Fruit fly (Drosophila melanogaster) whole organism, wandering third instar larva: ENCODE measurements around the gene Sbp2.

Experiments used
- Abd-B ChIP-seq: fragments of >200 bp; optimal IDR thresholded peaks from 2 replicates; lab custom pipeline; 2017; ENCODE audit warnings: missing biosample characterization, missing genetic modification characterization
- CG32264 ChIP-seq: fragments of 200-800 bp; sonication (Bioruptor generic); optimal IDR thresholded peaks from 2 replicates; lab custom pipeline; 2016; ENCODE audit warnings: missing biosample characterization, missing genetic modification characterization
- CG9705 ChIP-seq: fragments of 200-800 bp; sonication (Bioruptor generic); optimal IDR thresholded peaks from 2 replicates; lab custom pipeline; 2018; ENCODE audit warnings: missing biosample characterization, mild to moderate bottlenecking, missing genetic modification characterization
- CrebA ChIP-seq: fragments of 200-800 bp; sonication (Bioruptor generic); optimal IDR thresholded peaks from 2 replicates; lab custom pipeline; 2016; ENCODE audit warnings: missing biosample characterization, mild to moderate bottlenecking, missing genetic modification characterization, borderline replicate concordance
- Dfd ChIP-seq: fragments of >200 bp; optimal IDR thresholded peaks from 2 replicates; lab custom pipeline; 2017; ENCODE audit warnings: missing biosample characterization, missing genetic modification characterization
- Dif ChIP-seq: fragments of 200-275, 200-300 bp; sonication (Bioruptor generic); optimal IDR thresholded peaks from 2 replicates; lab custom pipeline; 2018; ENCODE audit warnings: missing biosample characterization, missing genetic modification characterization; ENCODE audit not compliant: partially characterized antibody
- GATAd ChIP-seq: sonication (Bioruptor generic); optimal IDR thresholded peaks from 2 replicates; lab custom pipeline; 2016; ENCODE audit warnings: missing biosample characterization, missing genetic modification characterization
- HLH106 ChIP-seq: fragments of 200-800 bp; optimal IDR thresholded peaks from 3 replicates; lab custom pipeline; 2019; ENCODE audit warnings: missing biosample characterization, mild to moderate bottlenecking, missing genetic modification characterization, moderate library complexity
- Hnf4 ChIP-seq: fragments of 200-800 bp; sonication (Bioruptor generic); optimal IDR thresholded peaks from 2 replicates; lab custom pipeline; 2016; ENCODE audit warnings: missing biosample characterization, mild to moderate bottlenecking, missing genetic modification characterization
- Hr78 ChIP-seq: fragments of >200 bp; optimal IDR thresholded peaks from 2 replicates; lab custom pipeline; 2017; ENCODE audit warnings: missing biosample characterization, missing genetic modification characterization
- Hr83 ChIP-seq: fragments of 200-300 bp; sonication (Bioruptor generic); optimal IDR thresholded peaks from 2 replicates; lab custom pipeline; 2016; ENCODE audit warnings: missing biosample characterization, mild to moderate bottlenecking, missing genetic modification characterization, moderate library complexity; ENCODE audit not compliant: poor library complexity, severe bottlenecking
- Jra ChIP-seq: sonication (Bioruptor generic); optimal IDR thresholded peaks from 2 replicates; lab custom pipeline; 2016; ENCODE audit warnings: missing biosample characterization, missing genetic modification characterization
- Mio ChIP-seq: sonication (Bioruptor generic); optimal IDR thresholded peaks from 2 replicates; lab custom pipeline; 2016; ENCODE audit warnings: missing biosample characterization, missing genetic modification characterization
- Myc ChIP-seq: fragments of >200 bp; optimal IDR thresholded peaks from 2 replicates; lab custom pipeline; 2017
- OdsH ChIP-seq: fragments of 200-800 bp; sonication (Bioruptor generic); optimal IDR thresholded peaks from 2 replicates; lab custom pipeline; 2016; ENCODE audit warnings: missing biosample characterization, mild to moderate bottlenecking, missing genetic modification characterization
- Rel ChIP-seq, 2 experiments: fragments of 200-800 bp; sonication (Bioruptor generic) in 1 of 2; optimal IDR thresholded peaks; 2 replicates in 1 of 2; 3 replicates in 1 of 2; lab custom pipeline; 2016 to 2019; ENCODE audit warnings: mild to moderate bottlenecking in 2 of 2, missing biosample characterization in 2 of 2, missing genetic modification characterization in 2 of 2, moderate library complexity in 1 of 2
- Sp1 ChIP-seq: fragments of 200-800 bp; sonication (Bioruptor generic); optimal IDR thresholded peaks from 3 replicates; lab custom pipeline; 2019; ENCODE audit warnings: missing biosample characterization, mild to moderate bottlenecking, missing genetic modification characterization, moderate library complexity
- brk ChIP-seq: fragments of 200-800 bp; sonication (Bioruptor generic); optimal IDR thresholded peaks from 2 replicates; lab custom pipeline; 2016; ENCODE audit warnings: missing biosample characterization, mild to moderate bottlenecking, missing genetic modification characterization
- dmrt93B ChIP-seq: fragments of 200-800 bp; sonication (Bioruptor generic); optimal IDR thresholded peaks from 2 replicates; lab custom pipeline; 2018; ENCODE audit warnings: missing biosample characterization, mild to moderate bottlenecking, missing genetic modification characterization
- dsf ChIP-seq: sonication (Bioruptor generic); optimal IDR thresholded peaks from 2 replicates; lab custom pipeline; 2016; ENCODE audit warnings: missing biosample characterization, missing genetic modification characterization, borderline replicate concordance
- ey ChIP-seq: fragments of 200-800 bp; sonication (Bioruptor generic); optimal IDR thresholded peaks from 2 replicates; lab custom pipeline; 2016; ENCODE audit warnings: missing biosample characterization, missing genetic modification characterization
- foxo ChIP-seq, 2 experiments: fragments of 200-800 bp; sonication (Bioruptor generic); optimal IDR thresholded peaks; 2 replicates in 1 of 2; 3 replicates in 1 of 2; lab custom pipeline; 2016 to 2017; ENCODE audit warnings: missing biosample characterization in 2 of 2, missing genetic modification characterization in 2 of 2
- fru ChIP-seq: fragments of 200-800 bp; sonication (Bioruptor generic); optimal IDR thresholded peaks from 3 replicates; lab custom pipeline; 2016; ENCODE audit warnings: missing biosample characterization, mild to moderate bottlenecking, missing genetic modification characterization
- h ChIP-seq: fragments of 200-800 bp; sonication (Bioruptor generic); optimal IDR thresholded peaks from 3 replicates; lab custom pipeline; 2016; ENCODE audit warnings: missing biosample characterization, mild to moderate bottlenecking, missing genetic modification characterization
- jim ChIP-seq: fragments of 175-275, 200-325 bp; sonication (Bioruptor generic); optimal IDR thresholded peaks from 2 replicates; lab custom pipeline; 2016; ENCODE audit warnings: missing biosample characterization, mild to moderate bottlenecking, missing genetic modification characterization
- lola ChIP-seq: fragments of >200 bp; optimal IDR thresholded peaks from 2 replicates; lab custom pipeline; 2017; ENCODE audit warnings: missing biosample characterization, missing genetic modification characterization
- pan ChIP-seq: fragments of >200 bp; optimal IDR thresholded peaks from 2 replicates; lab custom pipeline; 2017
- psq ChIP-seq: fragments of 200-800 bp; sonication (Bioruptor generic); optimal IDR thresholded peaks from 3 replicates; lab custom pipeline; 2017; ENCODE audit warnings: missing biosample characterization, mild to moderate bottlenecking, missing genetic modification characterization, moderate library complexity
- rgr ChIP-seq: fragments of 200-800 bp; sonication (Bioruptor generic); optimal IDR thresholded peaks from 3 replicates; lab custom pipeline; 2016; ENCODE audit warnings: missing biosample characterization, mild to moderate bottlenecking, missing genetic modification characterization
- sage ChIP-seq: fragments of 200-800 bp; sonication (Bioruptor generic); optimal IDR thresholded peaks from 2 replicates; lab custom pipeline; 2016; ENCODE audit warnings: missing biosample characterization, mild to moderate bottlenecking, missing genetic modification characterization
- tai ChIP-seq: sonication (Bioruptor generic); optimal IDR thresholded peaks from 2 replicates; lab custom pipeline; 2016; ENCODE audit warnings: missing biosample characterization, missing genetic modification characterization
- usp ChIP-seq: fragments of >200 bp; optimal IDR thresholded peaks from 2 replicates; lab custom pipeline; 2017; ENCODE audit warnings: missing biosample characterization, missing genetic modification characterization
- woc ChIP-seq: sonication (Bioruptor generic); optimal IDR thresholded peaks from 2 replicates; lab custom pipeline; 2016; ENCODE audit warnings: missing biosample characterization, mild to moderate bottlenecking, missing genetic modification characterization

Gene Sbp2

DNA sequence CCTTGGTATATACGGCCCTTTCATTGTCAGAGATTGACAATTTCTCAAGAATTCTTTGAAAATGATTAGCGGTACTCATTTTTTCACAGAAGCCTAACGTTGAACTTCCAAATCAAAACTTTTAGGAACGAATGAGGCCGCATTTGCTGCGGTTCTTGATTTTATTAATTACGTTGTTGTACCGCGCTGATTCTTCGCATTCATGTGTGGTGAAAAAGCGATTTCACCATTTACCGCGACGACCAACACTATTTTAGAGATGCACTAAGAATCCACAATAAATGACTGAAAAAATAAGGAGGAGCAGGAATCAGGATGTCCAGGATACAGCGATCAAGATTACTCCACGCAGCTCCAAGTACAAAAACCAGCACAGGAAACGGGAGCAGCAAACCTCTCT lies at the start of gene Sbp2, which contains the start of gene CG7194:
Gene Sbp2 (plus strand): TSS at position 246 of the 400 bp plus-strand sequence.
Gene CG7194 (minus strand): TSS at position 148 of the 400 bp plus-strand sequence.
- TF ChIP-seq Hr83 (GFP tag; lab: Kevin White, UChicago) (no peak), rgr (peak; percentile 12), Hr78 (GFP tag; lab: Kevin White, UChicago) (no peak), CrebA (GFP tag; lab: Kevin White, UChicago) (no peak), Dif (GFP tag; lab: Kevin White, UChicago) (no peak), psq (GFP tag; lab: Kevin White, UChicago) (peak; percentile 7), h (no peak), Myc (lab: Kevin White, UChicago) (peak; percentile 27)

DNA sequence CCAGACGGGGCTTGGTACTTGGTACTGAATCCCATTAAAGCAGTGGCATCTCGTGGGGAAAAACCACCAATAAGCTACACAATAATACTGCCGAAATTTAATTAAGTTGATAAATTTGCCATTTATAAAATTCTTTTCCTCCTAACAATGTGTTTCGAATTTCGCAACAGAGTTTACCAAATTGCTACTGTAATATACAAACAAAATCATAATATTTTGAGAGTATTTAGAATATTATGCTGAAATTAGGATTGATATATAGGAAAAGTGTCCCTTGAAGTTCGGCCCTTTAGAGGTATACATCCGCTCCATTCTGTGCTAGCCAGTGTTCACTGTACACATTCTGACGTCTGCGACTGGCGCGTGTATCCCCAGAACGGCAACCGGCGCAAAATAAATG lies 19.3 kb upstream of the Sbp2 start:
- peak; percentile 30 for TF ChIP-seq fru (GFP tag; lab: Kevin White, UChicago)
- peak; percentile 20 for TF ChIP-seq OdsH (GFP tag; lab: Kevin White, UChicago)
- peak; percentile 35 for TF ChIP-seq rgr
- peak; percentile 29 for TF ChIP-seq Sp1 (GFP tag; lab: Kevin White, UChicago)
- TF ChIP-seq Abd-B (GFP tag; lab: Kevin White, UChicago), result no peak
- TF ChIP-seq HLH106, result peak; percentile 54
- peak in 1 of 2 experiments; percentile 49 for TF ChIP-seq foxo (GFP tag; optimal IDR thresholded peaks at IDR 0.05; lab: Kevin White, UChicago)
- TF ChIP-seq woc, result peak; percentile 12
- peak; percentile 35 for TF ChIP-seq dmrt93B (GFP tag; lab: Kevin White, UChicago)
- no peak for TF ChIP-seq Myc (lab: Kevin White, UChicago)
- no peak for TF ChIP-seq Hnf4 (GFP tag; lab: Kevin White, UChicago)
- TF ChIP-seq tai (GFP tag; lab: Kevin White, UChicago), result no peak
- TF ChIP-seq ey (GFP tag; lab: Kevin White, UChicago), result peak; percentile 38
- no peak for TF ChIP-seq Dfd (GFP tag; lab: Kevin White, UChicago)
- TF ChIP-seq jim (GFP tag; lab: Kevin White, UChicago), result no peak
- TF ChIP-seq h, result peak; percentile 64
- no peak for TF ChIP-seq CG32264
- TF ChIP-seq, all 38 proteins: peak for 10

DNA sequence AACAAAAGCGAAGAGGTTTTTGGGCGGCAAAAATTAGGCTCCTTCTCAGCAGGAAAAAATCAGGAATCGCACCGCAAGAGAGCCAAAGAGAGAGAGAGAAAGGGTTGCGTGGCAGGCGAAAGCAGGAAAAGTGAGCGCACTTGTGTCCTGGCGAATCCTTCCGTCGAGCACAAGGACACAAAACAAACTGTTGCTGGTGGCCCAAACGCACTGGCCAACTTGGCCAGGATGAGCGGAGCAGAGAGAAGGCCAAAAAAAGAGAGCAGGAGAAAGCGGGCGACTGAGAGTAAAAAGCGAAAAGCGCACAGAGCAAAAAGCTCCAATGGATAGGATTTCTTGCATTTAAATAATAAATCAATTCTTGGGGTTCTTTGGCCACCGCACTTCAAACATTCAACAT lies 18.7 kb upstream of the Sbp2 start:
- no peak for TF ChIP-seq Myc (lab: Kevin White, UChicago)
- TF ChIP-seq dsf (GFP tag; lab: Kevin White, UChicago), result no peak
- no peak for TF ChIP-seq lola (GFP tag; lab: Kevin White, UChicago)
- TF ChIP-seq sage (GFP tag; lab: Kevin White, UChicago), result no peak
- no peak for TF ChIP-seq Rel (GFP tag; optimal IDR thresholded peaks at IDR 0.05; lab: Kevin White, UChicago)
- no peak for TF ChIP-seq Rel (tag; optimal IDR thresholded peaks at IDR 0.05; lab: Kevin White, UChicago)
- no peak for TF ChIP-seq brk
- TF ChIP-seq h, result no peak
- no peak for TF ChIP-seq psq (GFP tag; lab: Kevin White, UChicago)
- TF ChIP-seq Jra (GFP tag; lab: Kevin White, UChicago), result no peak
- TF ChIP-seq pan (lab: Kevin White, UChicago), result no peak
- no peak for TF ChIP-seq woc
- TF ChIP-seq dmrt93B (GFP tag; lab: Kevin White, UChicago), result no peak
- no peak for TF ChIP-seq Sp1 (GFP tag; lab: Kevin White, UChicago)
- TF ChIP-seq tai (GFP tag; lab: Kevin White, UChicago), result no peak
- TF ChIP-seq foxo (GFP tag; optimal IDR thresholded peaks at IDR 0.05; lab: Kevin White, UChicago), result no peak
- TF ChIP-seq GATAd (GFP tag; lab: Kevin White, UChicago), result no peak
- no peak for TF ChIP-seq CG32264
- TF ChIP-seq, all 38 proteins: peak for 0

DNA sequence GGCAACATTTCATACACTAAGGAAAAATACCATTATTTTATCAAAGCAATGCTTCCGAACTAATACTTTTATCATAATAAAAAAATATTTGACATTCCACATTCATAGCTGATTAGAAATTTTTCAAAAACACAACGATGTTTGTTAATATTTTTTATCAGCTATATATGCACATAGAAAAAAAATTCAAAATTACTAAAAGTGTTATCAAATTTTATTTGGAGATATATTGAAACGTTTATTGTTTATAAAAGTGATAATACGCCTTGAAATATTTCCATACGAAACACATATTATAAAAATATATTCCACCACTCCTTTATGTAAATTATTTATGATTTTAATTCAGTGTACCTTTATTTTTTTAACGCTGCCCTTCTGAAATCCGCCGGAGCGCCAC lies 18.2 kb upstream of the Sbp2 start:
- TF ChIP-seq fru (GFP tag; lab: Kevin White, UChicago) (no peak), CG9705 (GFP tag; lab: Kevin White, UChicago) (no peak), usp (GFP tag; lab: Kevin White, UChicago) (no peak), dmrt93B (GFP tag; lab: Kevin White, UChicago) (no peak), ey (GFP tag; lab: Kevin White, UChicago) (no peak), foxo (GFP tag; optimal IDR thresholded peaks at IDR 0.05; lab: Kevin White, UChicago) (no peak), Mio (GFP tag; lab: Kevin White, UChicago) (no peak), Hr83 (GFP tag; lab: Kevin White, UChicago) (no peak), rgr (no peak)
